Fruit fly (Drosophila melanogaster): ENCODE measurements around the gene DCTN6-p27.

Gene DCTN6-p27

dm6 chr2L:19140257-19140983 is 8.3 kb downstream of the DCTN6-p27 start:
- no peak for TF ChIP-seq noc (tag; optimal IDR thresholded peaks at IDR 0.05)

DNA sequence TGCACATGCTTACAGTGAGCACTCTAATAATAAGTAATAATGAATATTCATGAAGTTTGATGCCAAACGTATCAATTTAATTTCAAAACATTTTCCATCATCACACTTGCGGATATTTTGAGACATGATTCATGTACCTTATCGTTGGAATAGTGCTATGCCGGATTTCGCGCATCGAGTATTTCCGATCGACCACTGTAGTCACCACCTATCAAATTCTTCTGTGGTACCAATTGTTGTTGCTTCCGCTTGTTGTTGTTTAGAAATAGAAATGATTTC is 8.8 kb downstream of the DCTN6-p27 start:
- peak; percentile 58 for TF ChIP-seq noc (tag; optimal IDR thresholded peaks at IDR 0.05)

dm6 chr2L:19141435-19142126 is 9.5 kb downstream of the DCTN6-p27 start:
- peak; percentile 85 for TF ChIP-seq noc (tag; optimal IDR thresholded peaks at IDR 0.05)

dm6 chr2L:19142176-19142870 is 10.2 kb downstream of the DCTN6-p27 start:
- TF ChIP-seq noc (tag; optimal IDR thresholded peaks at IDR 0.05), result no peak

dm6 chr2L:19144115-19144514 is 12.0 kb downstream of the DCTN6-p27 start:
- no peak for TF ChIP-seq noc (tag; optimal IDR thresholded peaks at IDR 0.05)

DNA sequence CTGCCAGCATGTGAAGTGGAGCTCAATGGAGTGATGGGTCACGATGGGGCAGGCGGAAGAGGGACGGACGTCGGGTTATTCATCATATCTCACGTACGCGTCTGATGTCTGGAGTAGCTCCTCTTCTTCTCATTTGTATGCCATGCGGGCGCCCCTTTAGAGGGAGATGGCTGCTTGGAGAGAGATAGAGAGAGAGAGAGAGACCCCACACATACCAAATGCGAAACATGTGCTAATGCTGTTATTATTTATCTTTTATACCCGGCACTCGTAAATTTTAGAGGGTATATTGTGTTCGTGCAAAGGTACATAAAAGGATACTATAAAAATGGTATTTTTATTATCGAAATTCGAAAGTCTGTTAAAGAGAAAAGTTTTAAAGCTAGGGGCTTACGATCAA is 13.9 kb downstream of the DCTN6-p27 start:
- no peak for TF ChIP-seq noc (tag; optimal IDR thresholded peaks at IDR 0.05)

dm6 chr2L:19146645-19147044 is 14.5 kb downstream of the DCTN6-p27 start:
- no peak for TF ChIP-seq noc (tag; optimal IDR thresholded peaks at IDR 0.05)

- TF ChIP-seq noc (tag; optimal IDR thresholded peaks at IDR 0.05), result no peak
Observed at dm6 chr2L:19154893-19155389, 22.8 kb downstream of the DCTN6-p27 start.

DNA sequence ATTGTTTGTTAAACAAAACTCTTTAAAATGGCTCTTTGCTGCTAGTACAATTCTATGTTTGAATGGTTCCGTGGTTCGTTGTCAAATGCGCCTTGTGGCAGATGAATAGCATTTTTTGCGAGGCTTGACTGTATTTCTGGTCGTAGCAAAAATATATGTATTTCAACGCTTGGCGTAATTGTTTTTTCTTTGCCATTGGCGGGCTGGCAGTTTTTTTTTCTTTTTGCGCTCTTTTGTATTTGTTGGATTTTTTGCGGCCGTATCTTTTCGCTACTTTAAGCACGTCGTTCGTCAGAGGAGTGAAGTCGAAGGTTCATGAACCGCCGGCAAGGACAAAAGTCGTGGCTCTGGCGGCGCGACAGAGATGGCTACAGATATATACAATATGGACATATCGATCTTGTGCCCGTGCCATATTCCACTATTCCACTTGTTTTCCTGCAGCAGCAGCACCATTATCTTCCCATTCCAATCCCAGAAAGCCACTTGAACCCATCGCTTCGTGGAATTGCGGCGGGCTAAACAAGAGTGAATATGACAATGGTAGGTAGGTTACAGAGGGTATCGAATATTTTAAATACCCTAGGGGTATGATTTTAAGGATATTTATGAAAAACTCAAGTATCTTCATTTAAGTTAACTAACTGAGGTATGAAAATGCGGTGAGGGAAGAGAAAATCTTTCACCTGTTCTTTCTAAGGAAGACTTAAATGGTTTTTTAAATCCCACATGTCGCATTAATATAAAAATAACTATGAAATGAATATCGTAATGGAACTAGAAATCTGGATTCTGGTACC is 24.0 kb downstream of the DCTN6-p27 start:
- TF ChIP-seq noc (tag; optimal IDR thresholded peaks at IDR 0.05), result no peak

- no peak for TF ChIP-seq noc (tag; optimal IDR thresholded peaks at IDR 0.05)
Observed at dm6 chr2L:19156737-19157287, 24.7 kb downstream of the DCTN6-p27 start.

DNA sequence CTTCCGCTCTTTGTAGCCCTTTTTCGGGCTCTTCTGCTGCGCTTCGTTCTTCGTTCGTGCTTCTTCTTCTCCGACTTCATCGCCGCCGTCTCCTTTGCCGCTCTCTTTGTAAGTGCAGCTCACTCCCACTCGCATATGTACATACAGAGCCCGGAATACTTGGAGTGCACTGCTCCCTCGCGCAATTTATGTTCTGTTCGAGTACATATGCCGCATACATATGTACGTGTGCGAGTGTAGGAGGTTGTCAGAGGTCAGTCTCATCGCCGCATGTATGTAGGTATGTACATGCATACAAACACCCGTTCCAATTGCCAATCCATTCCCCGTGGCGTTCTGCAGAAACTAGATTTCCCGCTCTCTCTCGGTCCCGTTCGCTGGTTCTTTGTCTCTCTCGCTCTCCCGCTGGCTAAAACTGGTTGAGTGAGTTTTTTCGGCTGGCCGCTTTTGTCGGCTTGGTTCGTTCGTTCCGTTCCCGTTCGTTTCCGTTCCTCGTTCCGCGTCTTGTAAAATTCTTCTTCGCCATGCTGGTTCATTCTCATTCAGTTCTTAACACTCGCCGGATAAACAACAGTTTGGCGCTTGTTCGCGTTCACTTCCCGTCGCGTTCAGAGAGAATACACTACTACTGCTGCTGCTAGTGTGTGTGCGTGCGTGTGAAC is 26.0 kb downstream of the DCTN6-p27 start:
- TF ChIP-seq noc (tag; optimal IDR thresholded peaks at IDR 0.05), result peak; percentile 46

dm6 chr2L:19158679-19159551 is 26.8 kb downstream of the DCTN6-p27 start:
- peak; percentile 23 for TF ChIP-seq noc (tag; optimal IDR thresholded peaks at IDR 0.05)

DNA sequence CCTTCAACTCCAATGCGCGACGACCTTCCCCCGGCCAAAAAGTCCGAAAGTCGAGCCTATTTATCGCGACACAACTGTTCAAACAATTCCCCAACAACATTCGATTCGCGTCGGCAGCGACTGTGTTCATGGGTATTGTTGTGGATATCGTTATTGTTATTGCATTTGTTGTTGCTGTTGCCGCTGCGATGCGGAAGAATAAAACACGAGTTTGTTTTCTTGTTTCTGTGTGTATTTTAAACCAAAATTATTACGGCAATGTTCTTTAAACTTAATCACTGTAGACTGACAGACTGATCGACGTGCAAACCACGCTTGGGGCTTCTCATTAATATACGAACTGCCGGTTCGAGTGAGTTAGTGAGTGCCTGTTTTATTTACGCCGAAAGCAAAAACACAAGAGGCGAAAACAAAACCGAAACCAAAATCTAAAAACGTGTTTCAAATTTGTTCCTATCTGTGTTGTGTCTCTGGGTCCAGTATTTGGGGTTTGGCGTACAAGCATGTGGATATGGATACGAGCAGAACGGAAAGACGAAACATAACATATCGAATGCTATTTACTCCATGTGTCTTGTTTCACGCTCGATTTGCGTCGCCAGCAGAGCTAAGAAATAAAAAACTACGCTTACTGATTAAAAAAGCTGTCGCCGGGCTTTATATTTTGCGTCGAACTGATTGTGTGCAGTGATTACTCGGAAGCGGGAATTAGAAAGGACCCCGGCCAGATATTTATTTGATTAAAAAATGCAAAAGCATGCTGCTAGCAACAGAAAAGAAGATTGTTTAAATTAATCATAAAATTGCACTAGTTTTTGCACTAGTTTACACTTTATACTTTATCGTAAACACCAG is 27.7 kb downstream of the DCTN6-p27 start:
- no peak for TF ChIP-seq noc (tag; optimal IDR thresholded peaks at IDR 0.05)

All from whole organism, larva.